Worm (Caenorhabditis elegans): ENCODE measurements around the gene srx-110.

srx-110 gene

ce11 chrII:3759010-3759409 lies 49.7 kb downstream of the srx-110 start, which contains the start of gene T24E12.12:
T24E12.12 (plus strand) TSS chrII:3759290.
- TF ChIP-seq mdl-1 (tag; optimal IDR thresholded peaks at IDR 0.05) (no peak), ztf-11 (tag; optimal IDR thresholded peaks at IDR 0.05) (no peak), nhr-11 (tag; optimal IDR thresholded peaks at IDR 0.05) (no peak)
